Worm (Caenorhabditis elegans): ENCODE measurements around the gene C42C1.3.

ce11 chrIV:12290744-12291143 lies 20.5 kb upstream of the C42C1.3 start, which contains the start of gene C42C1.8:
- TF ChIP-seq klf-2 (GFP tag; conservative IDR thresholded peaks at IDR 0.05) (no peak), flt-1 (GFP tag; IDR thresholded peaks at IDR 0.05) (no peak), tab-1 (GFP tag; IDR thresholded peaks at IDR 0.05) (no peak), ref-1 (GFP tag; conservative IDR thresholded peaks at IDR 0.05) (no peak), med-1 (GFP tag; optimal IDR thresholded peaks at IDR 0.05; ENCODE audit: insufficient read depth) (no peak), cog-1 (tag; optimal IDR thresholded peaks at IDR 0.05) (no peak)

Measured in whole organism, midembryonic.